Worm (Caenorhabditis elegans) whole organism, late embryonic: Measurements from ENCODE around the gene tat-4.

Experiments used
- T23F11.4 ChIP-seq: fragments of 200-800 bp; sonication (Bioruptor generic); optimal IDR thresholded peaks from 2 replicates; lab custom pipeline; 2018; ENCODE audit warnings: mild to moderate bottlenecking, missing genetic modification characterization, missing compliant biosample characterization
- ahr-1 ChIP-seq: sonication (generic microtip); optimal IDR thresholded peaks from 2 replicates; lab custom pipeline; 2016; ENCODE audit warnings: missing genetic modification characterization, missing compliant biosample characterization
- ama-1 ChIP-seq: fragments of 150-350 bp; optimal IDR thresholded peaks from 2 replicates; lab custom pipeline; 2014
- ceh-22 ChIP-seq: sonication (generic microtip); optimal IDR thresholded peaks from 2 replicates; lab custom pipeline; 2017; ENCODE audit warnings: missing biosample characterization, missing genetic modification characterization
- hlh-30 ChIP-seq: sonication (generic microtip); optimal IDR thresholded peaks from 2 replicates; lab custom pipeline; 2017; ENCODE audit warnings: antibody characterized with exemption, missing genetic modification characterization, missing compliant biosample characterization; ENCODE audit not compliant: insufficient read depth
- nhr-11 ChIP-seq: fragments of 150-350 bp; optimal IDR thresholded peaks from 2 replicates; lab custom pipeline; 2014; ENCODE audit warnings: missing biosample characterization, missing genetic modification characterization
- pqm-1 ChIP-seq: sonication (generic microtip); optimal IDR thresholded peaks from 2 replicates; lab custom pipeline; 2016; ENCODE audit warnings: missing genetic modification characterization, missing compliant biosample characterization
- rnt-1 ChIP-seq: sonication (generic microtip); optimal IDR thresholded peaks from 2 replicates; lab custom pipeline; 2016; ENCODE audit warnings: missing genetic modification characterization, missing compliant biosample characterization

DNA sequence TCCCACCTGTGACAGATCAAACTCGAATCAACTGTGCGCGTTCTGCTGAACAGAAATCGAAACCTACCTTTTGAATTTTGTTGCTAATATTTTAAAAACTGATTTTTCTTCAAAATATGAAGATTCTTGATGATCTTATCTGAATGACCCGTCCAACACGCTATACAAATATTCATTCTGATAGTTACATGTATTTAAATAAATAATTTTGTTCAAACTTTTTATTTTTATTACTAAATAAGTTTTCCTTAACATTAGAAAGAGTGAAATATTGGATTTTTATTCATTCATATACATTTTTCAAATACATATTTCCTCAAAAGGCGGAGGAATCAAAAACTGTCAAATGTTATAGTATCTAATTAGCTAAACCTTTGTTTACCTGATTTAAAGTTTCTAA lies 23.9 kb upstream of the tat-4 start, which contains the start of gene F13H8.8:
- TF ChIP-seq ama-1 (lab: Kevin White, UChicago): no peak
- TF ChIP-seq rnt-1: no peak
- no peak for TF ChIP-seq nhr-11 (tag; lab: Kevin White, UChicago)
- no peak for TF ChIP-seq ceh-22 (tag; lab: Kevin White, UChicago)
- TF ChIP-seq ahr-1 (tag; lab: Kevin White, UChicago): no peak
- no peak for TF ChIP-seq hlh-30 (tag; lab: Kevin White, UChicago)
- TF ChIP-seq pqm-1 (tag; lab: Kevin White, UChicago): no peak
- no peak for TF ChIP-seq T23F11.4 (GFP tag; lab: Kevin White, UChicago)
